Worm (Caenorhabditis elegans): Measurements from ENCODE around the gene srx-113.

DNA sequence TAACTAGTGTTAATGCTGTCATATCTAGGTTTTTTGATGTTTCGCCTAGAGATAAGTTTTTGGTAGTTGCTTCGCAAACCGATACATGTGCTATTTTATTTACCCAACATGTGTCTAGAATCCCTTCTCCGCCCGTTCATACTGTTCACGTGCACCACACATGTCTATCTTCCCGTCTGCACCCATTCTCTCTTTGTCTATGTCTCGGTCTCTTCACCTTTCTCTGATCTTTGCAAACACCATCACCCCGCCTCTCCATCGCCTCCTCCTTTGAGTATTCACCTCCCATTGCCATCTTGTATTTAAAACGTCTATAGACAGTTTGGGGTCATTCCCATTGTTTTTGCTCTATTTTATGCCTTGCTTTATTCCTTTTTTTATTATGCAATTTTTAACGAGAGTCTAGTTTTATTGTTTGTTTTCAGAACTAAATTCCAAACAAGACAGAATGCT is 5.3 kb upstream of the srx-113 start, which contains the start of gene F56H9.2:
- TF ChIP-seq nhr-237 (tag; optimal IDR thresholded peaks at IDR 0.05) (no peak), unc-86 (tag; optimal IDR thresholded peaks at IDR 0.05) (peak; percentile 46), lin-35 (GFP tag; optimal IDR thresholded peaks at IDR 0.05) (peak; percentile 43 to 83)
